Worm (Caenorhabditis elegans): ENCODE measurements around the gene C17H11.4.

C17H11.4 gene

ce11 chrX:8205919-8206318, 24.5 kb upstream of the C17H11.4 start:
- TF ChIP-seq mep-1 (tag; optimal IDR thresholded peaks at IDR 0.05) (peak; percentile 44), ceh-90 (tag; optimal IDR thresholded peaks at IDR 0.05) (no peak), jun-1 (tag; optimal IDR thresholded peaks at IDR 0.05) (no peak), mab-9 (GFP tag; IDR thresholded peaks at IDR 0.05) (no peak), unc-98 (GFP tag; IDR thresholded peaks at IDR 0.05) (no peak), nhr-237 (tag; optimal IDR thresholded peaks at IDR 0.05) (no peak), alr-1 (tag; optimal IDR thresholded peaks at IDR 0.05; ENCODE audit: borderline replicate concordance) (no peak), unc-62 (GFP tag; optimal IDR thresholded peaks at IDR 0.05) (no peak), dpl-1 (GFP tag; optimal IDR thresholded peaks at IDR 0.05) (peak in 1 of 3 experiments; percentile 45), xbp-1 (tag; optimal IDR thresholded peaks at IDR 0.05) (peak; percentile 30), nhr-12 (tag; optimal IDR thresholded peaks at IDR 0.05) (no peak), ceh-63 (GFP tag; optimal IDR thresholded peaks at IDR 0.05) (no peak), unc-130 (tag; optimal IDR thresholded peaks at IDR 0.05) (no peak), zip-4 (GFP tag; optimal IDR thresholded peaks at IDR 0.05) (no peak), isw-1 (GFP tag; IDR thresholded peaks at IDR 0.05) (peak; percentile 19; the same call in 1 of the 2 replicates), fkh-4 (tag; optimal IDR thresholded peaks at IDR 0.05; ENCODE audit: borderline replicate concordance) (no peak), nhr-71 (tag; optimal IDR thresholded peaks at IDR 0.05) (peak; percentile 52), ztf-4 (tag; optimal IDR thresholded peaks at IDR 0.05) (no peak), dsc-1 (tag; optimal IDR thresholded peaks at IDR 0.05) (peak; percentile 64), lin-35 (GFP tag; optimal IDR thresholded peaks at IDR 0.05) (peak in 1 of 2 experiments; percentile 19), lin-14 (GFP tag; optimal IDR thresholded peaks at IDR 0.05) (peak; percentile 90), tbx-2 (tag; optimal IDR thresholded peaks at IDR 0.05) (peak; percentile 33), mef-2 (tag; optimal IDR thresholded peaks at IDR 0.05) (no peak), pax-3 (tag; optimal IDR thresholded peaks at IDR 0.05) (no peak), swsn-7 (tag; optimal IDR thresholded peaks at IDR 0.05) (peak; percentile 38), snu-23 (GFP tag; optimal IDR thresholded peaks at IDR 0.05) (peak; percentile 49), nhr-20 (tag; optimal IDR thresholded peaks at IDR 0.05) (no peak), lsy-2 (tag; optimal IDR thresholded peaks at IDR 0.05) (peak in 1 of 2 experiments; percentile 63), rnt-1 (tag; optimal IDR thresholded peaks at IDR 0.05) (peak; percentile 65), C04F5.9 (tag; optimal IDR thresholded peaks at IDR 0.05) (no peak), skn-1 (tag; optimal IDR thresholded peaks at IDR 0.05) (peak; percentile 45), elt-3 (tag; optimal IDR thresholded peaks at IDR 0.05) (no peak), nhr-28 (tag; optimal IDR thresholded peaks at IDR 0.05) (no peak), hpl-2 (GFP tag; optimal IDR thresholded peaks at IDR 0.05) (no peak), irx-1 (tag; optimal IDR thresholded peaks at IDR 0.05) (no peak), pag-3 (tag; optimal IDR thresholded peaks at IDR 0.05; ENCODE audit: borderline replicate concordance, insufficient read depth) (no peak), mdl-1 (tag; optimal IDR thresholded peaks at IDR 0.05) (peak in 1 of 2 experiments; percentile 70), fkh-10 (GFP tag; optimal IDR thresholded peaks at IDR 0.05) (peak; percentile 68), nhr-47 (tag; optimal IDR thresholded peaks at IDR 0.05) (peak; percentile 26), ceh-8 (GFP tag; optimal IDR thresholded peaks at IDR 0.05) (no peak), sox-4 (tag; optimal IDR thresholded peaks at IDR 0.05) (no peak), lin-39 (tag; optimal IDR thresholded peaks at IDR 0.05) (no peak), C16A3.4 (tag; optimal IDR thresholded peaks at IDR 0.05) (peak; percentile 5), fkh-8 (tag; optimal IDR thresholded peaks at IDR 0.05) (peak; percentile 42), lin-13 (GFP tag; optimal IDR thresholded peaks at IDR 0.05) (no peak), efl-3 (GFP tag; optimal IDR thresholded peaks at IDR 0.05) (no peak), F16B12.6 (tag; optimal IDR thresholded peaks at IDR 0.05) (no peak), C34B4.2 (tag; optimal IDR thresholded peaks at IDR 0.05) (no peak), egl-13 (tag; optimal IDR thresholded peaks at IDR 0.05) (no peak), hlh-17 (GFP tag; optimal IDR thresholded peaks at IDR 0.05; ENCODE audit: borderline replicate concordance) (no peak), nhr-19 (GFP tag; conservative IDR thresholded peaks at IDR 0.05) (0 out of 2 replicates have a peak, but pooled peaks have one; percentile 24), ces-1 (GFP tag; optimal IDR thresholded peaks at IDR 0.05) (no peak), blmp-1 (tag; optimal IDR thresholded peaks at IDR 0.05) (no peak)

Measured in whole organism, L1 larva.